Worm (Caenorhabditis elegans): ENCODE data around the gene srt-18.

DNA sequence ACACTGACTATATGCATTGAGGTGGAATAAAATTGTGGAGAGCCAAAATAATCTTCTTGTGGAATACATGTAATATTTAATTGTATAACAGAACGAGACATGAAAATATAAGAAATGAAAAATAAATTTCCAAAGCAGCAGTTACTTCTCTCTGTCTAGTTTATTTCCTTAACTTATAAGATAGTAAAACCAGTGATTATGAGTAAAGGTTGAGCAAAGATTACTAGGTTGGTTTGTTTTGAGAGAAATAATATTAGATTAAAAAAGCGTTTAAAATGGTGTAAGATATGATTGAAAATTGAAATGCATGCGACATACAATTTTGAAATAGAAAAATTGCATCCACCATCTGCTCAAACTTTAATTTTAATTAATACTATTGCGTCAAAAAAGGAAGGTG is 1.7 kb downstream of the srt-18 start, which contains the start of gene srh-201:
- TF ChIP-seq C04F5.9 (tag; optimal IDR thresholded peaks at IDR 0.05): no peak
- no peak for TF ChIP-seq nhr-12 (tag; optimal IDR thresholded peaks at IDR 0.05)
- TF ChIP-seq ces-1 (GFP tag; optimal IDR thresholded peaks at IDR 0.05): no peak
- TF ChIP-seq ceh-82 (tag; optimal IDR thresholded peaks at IDR 0.05): no peak
- no peak for TF ChIP-seq ama-1 (optimal IDR thresholded peaks at IDR 0.05)
- no peak for TF ChIP-seq nhr-77 (tag; optimal IDR thresholded peaks at IDR 0.05)
- TF ChIP-seq irx-1 (tag; optimal IDR thresholded peaks at IDR 0.05): no peak
- TF ChIP-seq egl-27 (tag; optimal IDR thresholded peaks at IDR 0.05): no peak
- no peak for TF ChIP-seq fkh-10 (GFP tag; optimal IDR thresholded peaks at IDR 0.05)
- no peak for TF ChIP-seq mdl-1 (tag; optimal IDR thresholded peaks at IDR 0.05)
- no peak for TF ChIP-seq lin-39 (tag; optimal IDR thresholded peaks at IDR 0.05)
- TF ChIP-seq lir-3 (tag; optimal IDR thresholded peaks at IDR 0.05; ENCODE audit: poor library complexity): no peak
